Worm (Caenorhabditis elegans) whole organism, mixed stage, embryonic: ENCODE data around the gene srlf-10.

ENCODE experiments used
- elt-3 ChIP-seq: fragments of 150-350 bp; optimal IDR thresholded peaks from 2 replicates; lab custom pipeline; 2014; ENCODE audit warnings: missing biosample characterization, missing genetic modification characterization
- flh-1 ChIP-seq: fragments of 200-800 bp; sonication (Bioruptor generic); optimal IDR thresholded peaks from 2 replicates; lab custom pipeline; 2018; ENCODE audit warnings: mild to moderate bottlenecking, missing genetic modification characterization, moderate library complexity, missing compliant biosample characterization
- mab-5 ChIP-seq: fragments of 150-350 bp; optimal IDR thresholded peaks from 2 replicates; lab custom pipeline; 2014; ENCODE audit warnings: missing biosample characterization, missing genetic modification characterization
- nhr-237 ChIP-seq: fragments of 150-350 bp; optimal IDR thresholded peaks from 2 replicates; lab custom pipeline; 2014; ENCODE audit warnings: missing biosample characterization, missing genetic modification characterization
- nhr-28 ChIP-seq: fragments of 150-350 bp; optimal IDR thresholded peaks from 2 replicates; lab custom pipeline; 2014; ENCODE audit warnings: missing biosample characterization, missing genetic modification characterization
- nhr-76 ChIP-seq: sonication (generic microtip); optimal IDR thresholded peaks from 2 replicates; lab custom pipeline; 2017; ENCODE audit warnings: missing biosample characterization, missing genetic modification characterization
- pha-4 ChIP-seq: fragments of 150-350 bp; optimal IDR thresholded peaks from 2 replicates; lab custom pipeline; 2018; ENCODE audit warnings: missing biosample characterization, missing genetic modification reagents, missing genetic modification characterization
- sem-2 ChIP-seq: fragments of 200-800 bp; sonication (Bioruptor generic); optimal IDR thresholded peaks from 2 replicates; lab custom pipeline; 2018; ENCODE audit warnings: mild to moderate bottlenecking, missing genetic modification characterization, missing compliant biosample characterization
- snpc-4 ChIP-seq: fragments of 150-350 bp; optimal IDR thresholded peaks from 2 replicates; lab custom pipeline; 2014; ENCODE audit warnings: missing biosample characterization, missing genetic modification characterization
- sptf-1 ChIP-seq: sonication (generic microtip); optimal IDR thresholded peaks from 2 replicates; lab custom pipeline; 2017; ENCODE audit warnings: mild to moderate bottlenecking, missing genetic modification characterization, moderate library complexity, missing compliant biosample characterization
- unc-62 ChIP-seq: fragments of 150-350 bp; optimal IDR thresholded peaks from 2 replicates; lab custom pipeline; 2014; ENCODE audit warnings: missing biosample characterization, missing genetic modification reagents, missing genetic modification characterization

DNA sequence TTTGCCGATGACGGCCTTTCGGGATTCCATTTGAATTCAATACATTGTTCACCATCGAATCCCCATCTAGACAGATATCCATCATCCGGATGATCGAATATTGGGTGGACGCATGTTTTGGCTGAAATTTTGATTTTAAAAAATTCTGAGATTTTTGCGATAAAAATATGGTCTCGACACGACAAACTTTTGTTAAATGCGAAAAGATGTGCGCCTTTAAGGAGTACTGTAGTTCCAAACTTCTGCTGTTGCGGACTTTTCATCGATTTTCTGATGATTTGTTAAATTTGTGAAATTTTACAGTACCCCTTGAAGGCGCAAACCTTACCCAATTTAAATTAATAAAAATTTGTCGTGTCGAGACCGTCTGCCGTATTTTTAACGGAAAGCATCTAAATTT lies 25.8 kb downstream of the srlf-10 start:
- TF ChIP-seq nhr-237 (no peak), unc-62 (GFP tag; lab: Kevin White, UChicago) (no peak), nhr-76 (tag; lab: Kevin White, UChicago) (no peak), snpc-4 (no peak), nhr-28 (tag; lab: Kevin White, UChicago) (no peak), flh-1 (GFP tag; lab: Kevin White, UChicago) (no peak), pha-4 (tag; lab: Kevin White, UChicago) (no peak), elt-3 (tag; lab: Kevin White, UChicago) (no peak), mab-5 (tag; lab: Kevin White, UChicago) (no peak), sptf-1 (tag; lab: Kevin White, UChicago) (no peak), sem-2 (GFP tag; lab: Kevin White, UChicago) (no peak)
